Fruit fly (Drosophila melanogaster): ENCODE data around the gene GluRIID.

dm6 chr3R:20621805-20622286 lies 30.4 kb downstream of the GluRIID start, which contains the start of gene H:
- TF ChIP-seq usp (GFP tag; optimal IDR thresholded peaks at IDR 0.05) (no peak), EcR (GFP tag; optimal IDR thresholded peaks at IDR 0.05) (no peak)
